Fruit fly (Drosophila melanogaster): ENCODE measurements around the gene Dnaaf6.

Gene Dnaaf6

DNA sequence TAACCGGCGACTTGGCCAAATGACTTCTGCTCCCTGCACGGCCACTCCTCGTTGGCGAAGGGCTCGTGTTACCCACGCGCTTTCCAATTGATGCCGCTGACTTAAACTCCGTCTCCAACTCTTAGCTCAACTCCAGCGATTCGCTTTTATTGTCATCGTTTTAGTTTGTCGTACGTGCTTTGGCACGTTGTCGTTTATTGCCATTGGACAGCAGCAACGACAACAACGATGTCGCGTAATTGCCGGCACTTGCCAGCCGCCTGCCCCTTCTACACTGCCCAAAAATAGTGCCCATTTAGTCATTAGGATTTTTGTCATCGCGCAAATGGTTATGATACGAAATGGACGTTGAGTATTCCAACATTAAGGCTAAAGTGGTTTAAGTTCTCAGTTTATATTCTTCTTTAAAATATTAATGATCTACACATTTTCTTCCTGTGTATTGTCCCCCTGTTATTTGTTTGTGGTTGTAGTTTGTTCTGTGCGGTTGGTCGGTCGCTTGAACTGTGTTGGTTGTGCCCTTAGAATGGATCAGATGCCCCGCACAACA lies 18.7 kb upstream of the Dnaaf6 start (continued):
- TF ChIP-seq knrl (GFP tag; IDR thresholded peaks at IDR 0.05; ENCODE audit: partially characterized antibody) (no peak), Aef1 (GFP tag; IDR thresholded peaks at IDR 0.05) (peak; percentile 77), CG10366 (GFP tag; IDR thresholded peaks at IDR 0.05) (peak; percentile 81), CG18619 (GFP tag; optimal IDR thresholded peaks at IDR 0.05) (peak; percentile 82), cas (GFP tag; IDR thresholded peaks at IDR 0.05) (no peak), Poxn (GFP tag; IDR thresholded peaks at IDR 0.05) (0 out of 2 replicates have a peak, but pooled peaks have one; percentile 13), CG14860 (GFP tag; IDR thresholded peaks at IDR 0.05; ENCODE audit: partially characterized antibody) (no peak), gro (GFP tag; optimal IDR thresholded peaks at IDR 0.05) (peak; percentile 89), CoRest (tag; optimal IDR thresholded peaks at IDR 0.05) (peak; percentile 91), Stat92E (GFP tag; optimal IDR thresholded peaks at IDR 0.05) (peak in 1 of 3 experiments; percentile 60), CG33557 (GFP tag; optimal IDR thresholded peaks at IDR 0.05) (peak; percentile 82), wor (GFP tag; IDR thresholded peaks at IDR 0.05) (peak; percentile 80), CG7928 (GFP tag; optimal IDR thresholded peaks at IDR 0.05) (peak; percentile 51), Scr (GFP tag; IDR thresholded peaks at IDR 0.05; ENCODE audit: partially characterized antibody) (no peak), oc (tag; optimal IDR thresholded peaks at IDR 0.05) (peak; percentile 90), unpg (GFP tag; optimal IDR thresholded peaks at IDR 0.05) (peak; percentile 92), gsb (GFP tag; IDR thresholded peaks at IDR 0.05) (peak; percentile 68; the same call in 1 of the 2 replicates), dati (GFP tag; IDR thresholded peaks at IDR 0.05) (peak; percentile 64), sima (GFP tag; optimal IDR thresholded peaks at IDR 0.05) (peak; percentile 72), nau (GFP tag; optimal IDR thresholded peaks at IDR 0.05) (peak; percentile 79), CG18764 (GFP tag; optimal IDR thresholded peaks at IDR 0.05) (peak; percentile 81), al (GFP tag; IDR thresholded peaks at IDR 0.05) (peak; percentile 55), Adf1 (GFP tag; IDR thresholded peaks at IDR 0.05) (no peak), CG9817 (tag; optimal IDR thresholded peaks at IDR 0.05) (peak; percentile 81), schlank (tag; optimal IDR thresholded peaks at IDR 0.05) (peak; percentile 54), ap (GFP tag; IDR thresholded peaks at IDR 0.05) (peak; percentile 79), stc (GFP tag; IDR thresholded peaks at IDR 0.05) (peak; percentile 83), CG11456 (GFP tag; IDR thresholded peaks at IDR 0.05) (peak; percentile 83), Doc2 (GFP tag; IDR thresholded peaks at IDR 0.05) (0 out of 2 replicates have a peak, but pooled peaks have one; percentile 40), Fer1 (GFP tag; optimal IDR thresholded peaks at IDR 0.05) (peak; percentile 92), CG11723 (GFP tag; optimal IDR thresholded peaks at IDR 0.05) (peak; percentile 84), gt (GFP tag; IDR thresholded peaks at IDR 0.05) (peak; percentile 57), Drgx (GFP tag; IDR thresholded peaks at IDR 0.05) (peak; percentile 90), CG9215 (GFP tag; IDR thresholded peaks at IDR 0.05) (peak; percentile 74), ftz-f1 (GFP tag; optimal IDR thresholded peaks at IDR 0.05) (peak; percentile 21), CG3847 (GFP tag; IDR thresholded peaks at IDR 0.05) (peak; percentile 76), CG10267 (tag; optimal IDR thresholded peaks at IDR 0.05) (peak; percentile 85), Atf-2 (GFP tag; optimal IDR thresholded peaks at IDR 0.05) (peak; percentile 86), hbn (GFP tag; IDR thresholded peaks at IDR 0.05; ENCODE audit: partially characterized antibody) (no peak), Antp (GFP tag; optimal IDR thresholded peaks at IDR 0.05) (peak; percentile 84), CG2202 (tag; optimal IDR thresholded peaks at IDR 0.05) (peak; percentile 85), Nf-YA (GFP tag; IDR thresholded peaks at IDR 0.05) (peak; percentile 52; the same call in 1 of the 2 replicates), Mes4 (GFP tag; optimal IDR thresholded peaks at IDR 0.05) (peak; percentile 88), pzg (GFP tag; optimal IDR thresholded peaks at IDR 0.05) (no peak), CG11093 (GFP tag; IDR thresholded peaks at IDR 0.05) (peak; percentile 78; the same call in 2 of the 3 replicates), CG33213 (GFP tag; optimal IDR thresholded peaks at IDR 0.05) (peak; percentile 88), CG12659 (GFP tag; optimal IDR thresholded peaks at IDR 0.05) (peak; percentile 88), Atf6 (GFP tag; IDR thresholded peaks at IDR 0.05) (peak; percentile 90), CkIIα-i1 (GFP tag; IDR thresholded peaks at IDR 0.05) (no peak)
